Fruit fly (Drosophila melanogaster) S2 (cell line): ENCODE measurements around the gene ebo.

Source experiments
- CG8478 ChIP-seq: fragments of >200 bp; optimal IDR thresholded peaks from 2 replicates; lab custom pipeline; 2018
- CTCF ChIP-seq, 2 experiments: fragments of >200 bp; optimal IDR thresholded peaks; 2 replicates each; lab custom pipeline; 2018

DNA sequence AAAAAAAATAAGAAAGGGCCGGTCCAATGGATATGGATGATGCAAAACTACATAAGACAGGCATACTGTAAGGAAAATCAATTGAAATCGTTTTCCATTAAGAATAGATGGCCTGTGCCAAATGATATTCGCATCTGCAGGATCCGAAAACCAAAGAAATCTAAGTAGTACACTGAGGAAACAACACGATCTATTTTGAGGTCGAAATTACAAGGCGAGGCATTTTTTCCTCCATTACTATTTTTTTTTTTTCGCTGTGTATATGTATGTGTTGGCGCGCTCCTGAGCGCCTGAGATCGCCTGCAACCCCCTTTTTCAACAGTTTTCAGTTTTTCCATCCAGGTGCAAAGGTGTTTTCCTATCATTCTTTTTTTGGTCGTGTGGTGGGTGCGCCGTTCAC lies 12.4 kb downstream of the ebo start:
- TF ChIP-seq CG8478 (lab: Kevin White, UChicago) (no peak), CTCF (optimal IDR thresholded peaks at IDR 0.05; lab: Kevin White, UChicago) (no peak)
